Fruit fly (Drosophila melanogaster) whole organism, prepupa: ENCODE data around the gene CG43319.
A peak's percentile ranks its signal among the peaks of the same experiment; 100 is the strongest.

Experiments
- Blimp-1 ChIP-seq: fragments of 200-800 bp; sonication (Bioruptor generic); optimal IDR thresholded peaks from 3 replicates; lab custom pipeline; 2017; ENCODE audit warnings: missing biosample characterization, missing genetic modification characterization, mild to moderate bottlenecking, moderate library complexity, missing genetic modification reagents
- CG10669 ChIP-seq: fragments of 200-800 bp; sonication (Bioruptor generic); optimal IDR thresholded peaks from 3 replicates; lab custom pipeline; 2018; ENCODE audit warnings: missing biosample characterization, mild to moderate bottlenecking, missing genetic modification characterization, moderate library complexity
- CG11294 ChIP-seq: fragments of 200-800 bp; sonication (Bioruptor generic); IDR thresholded peaks from 2 replicates; pipeline ENCODE4 v1.3.6; 2022; ENCODE audit warnings: missing biosample characterization, missing genetic modification characterization
- CG11762 ChIP-seq: fragments of 200-800 bp; sonication (Bioruptor generic); optimal IDR thresholded peaks from 3 replicates; lab custom pipeline; 2016; ENCODE audit warnings: missing biosample characterization, missing genetic modification characterization; ENCODE audit not compliant: insufficient read depth
- CG11902 ChIP-seq: fragments of 200-800 bp; sonication (Bioruptor generic); optimal IDR thresholded peaks from 3 replicates; lab custom pipeline; 2016; ENCODE audit warnings: missing biosample characterization, missing genetic modification characterization
- CG15336 ChIP-seq: fragments of 200-800 bp; sonication (Bioruptor generic); IDR thresholded peaks from 2 replicates; pipeline ENCODE4 v1.3.6; 2022; ENCODE audit warnings: missing biosample characterization, missing genetic modification characterization
- CG1621 ChIP-seq: fragments of 200-800 bp; sonication (Bioruptor generic); optimal IDR thresholded peaks from 3 replicates; lab custom pipeline; 2018; ENCODE audit warnings: missing biosample characterization, mild to moderate bottlenecking, missing genetic modification characterization
- CG31627 ChIP-seq: fragments of 200-800 bp; sonication (Bioruptor generic); optimal IDR thresholded peaks from 3 replicates; lab custom pipeline; 2016; ENCODE audit warnings: missing biosample characterization, missing genetic modification characterization
- CG34406 ChIP-seq: fragments of 200-800 bp; sonication (Bioruptor generic); optimal IDR thresholded peaks from 3 replicates; lab custom pipeline; 2016; ENCODE audit warnings: missing biosample characterization, missing genetic modification characterization
- CG3919 ChIP-seq: fragments of 200-800 bp; sonication (Bioruptor generic); optimal IDR thresholded peaks from 3 replicates; lab custom pipeline; 2016; ENCODE audit warnings: missing biosample characterization, missing genetic modification characterization
- CG4318 ChIP-seq: fragments of 200-800 bp; sonication (Bioruptor generic); optimal IDR thresholded peaks from 3 replicates; lab custom pipeline; 2017; ENCODE audit warnings: missing biosample characterization, mild to moderate bottlenecking, missing genetic modification characterization
- CG6163 ChIP-seq: fragments of 200-800 bp; sonication (Bioruptor generic); IDR thresholded peaks from 3 replicates; pipeline ENCODE4 v1.3.6; 2022; ENCODE audit warnings: missing biosample characterization, missing genetic modification characterization
- CG6792 ChIP-seq: fragments of 200-800 bp; sonication (Bioruptor generic); optimal IDR thresholded peaks from 3 replicates; lab custom pipeline; 2016; ENCODE audit warnings: missing biosample characterization, missing genetic modification characterization
- CG6854 ChIP-seq: fragments of 200-800 bp; sonication (Bioruptor generic); optimal IDR thresholded peaks from 2 replicates; lab custom pipeline; 2017; ENCODE audit warnings: missing biosample characterization, mild to moderate bottlenecking, missing genetic modification characterization
- CG7368 ChIP-seq: fragments of 200-800 bp; sonication (Bioruptor generic); optimal IDR thresholded peaks from 3 replicates; lab custom pipeline; 2016; ENCODE audit warnings: missing biosample characterization, missing genetic modification characterization
- CG8119 ChIP-seq: fragments of 200-800 bp; sonication (Bioruptor generic); IDR thresholded peaks from 3 replicates; pipeline ENCODE4 v1.3.6; 2022; ENCODE audit warnings: missing biosample characterization, missing genetic modification characterization
- CG8319 ChIP-seq: fragments of 200-800 bp; sonication (Bioruptor generic); optimal IDR thresholded peaks from 3 replicates; lab custom pipeline; 2016; ENCODE audit warnings: missing biosample characterization, missing genetic modification characterization
- Eip78C ChIP-seq: fragments of 200-800 bp; sonication (Bioruptor generic); peaks from one replicate; lab custom pipeline; 2016; ENCODE audit warnings: missing biosample characterization, missing genetic modification characterization
- Ets21C ChIP-seq: fragments of 200-800 bp; sonication (Bioruptor generic); optimal IDR thresholded peaks from 3 replicates; lab custom pipeline; 2016; ENCODE audit warnings: missing biosample characterization, missing genetic modification characterization
- Gug ChIP-seq: fragments of 200-800 bp; sonication (Bioruptor generic); IDR thresholded peaks from 2 replicates; pipeline ENCODE4 v1.3.6; 2022; ENCODE audit warnings: missing biosample characterization, missing genetic modification characterization
- Hr38 ChIP-seq: sonication (Bioruptor generic); optimal IDR thresholded peaks from 2 replicates; lab custom pipeline; 2016; ENCODE audit warnings: missing biosample characterization, missing genetic modification characterization
- Hr4 ChIP-seq: fragments of 200-800 bp; sonication (Bioruptor generic); optimal IDR thresholded peaks from 3 replicates; lab custom pipeline; 2016; ENCODE audit warnings: missing biosample characterization, missing genetic modification characterization
- Lpt ChIP-seq: fragments of 200-800 bp; sonication (Bioruptor generic); optimal IDR thresholded peaks from 3 replicates; lab custom pipeline; 2016; ENCODE audit warnings: missing biosample characterization, missing genetic modification characterization
- OdsH ChIP-seq: fragments of 200-800 bp; sonication (Bioruptor generic); optimal IDR thresholded peaks from 3 replicates; lab custom pipeline; 2016; ENCODE audit warnings: missing biosample characterization, missing genetic modification characterization
- Smox ChIP-seq: fragments of 200-800 bp; sonication (Bioruptor generic); optimal IDR thresholded peaks from 3 replicates; lab custom pipeline; 2016; ENCODE audit warnings: missing biosample characterization, missing genetic modification characterization
- Sox102F ChIP-seq: fragments of 200-800 bp; sonication (Bioruptor generic); optimal IDR thresholded peaks from 2 replicates; lab custom pipeline; 2016; ENCODE audit warnings: missing biosample characterization, mild to moderate bottlenecking, missing genetic modification characterization
- Sox14 ChIP-seq: fragments of 200-800 bp; sonication (Bioruptor generic); optimal IDR thresholded peaks from 3 replicates; lab custom pipeline; 2016; ENCODE audit warnings: missing biosample characterization, missing genetic modification characterization
- Sox15 ChIP-seq: fragments of 200-800 bp; sonication (Bioruptor generic); optimal IDR thresholded peaks from 3 replicates; lab custom pipeline; 2016; ENCODE audit warnings: missing biosample characterization, missing genetic modification characterization
- acj6 ChIP-seq: fragments of 200-800 bp; sonication (Bioruptor generic); optimal IDR thresholded peaks from 3 replicates; lab custom pipeline; 2016; ENCODE audit warnings: missing biosample characterization, missing genetic modification characterization
- cyc ChIP-seq: fragments of 200-800 bp; sonication (Bioruptor generic); optimal IDR thresholded peaks from 3 replicates; lab custom pipeline; 2016; ENCODE audit warnings: missing biosample characterization, missing genetic modification characterization
- dac ChIP-seq: fragments of 200-800 bp; sonication (Bioruptor generic); optimal IDR thresholded peaks from 2 replicates; lab custom pipeline; 2017; ENCODE audit warnings: missing biosample characterization, mild to moderate bottlenecking, missing genetic modification characterization
- dsx ChIP-seq: fragments of 200-800 bp; optimal IDR thresholded peaks from 3 replicates; lab custom pipeline; 2019; ENCODE audit warnings: missing biosample characterization, mild to moderate bottlenecking, missing genetic modification characterization, moderate library complexity; ENCODE audit not compliant: poor library complexity, severe bottlenecking
- eg ChIP-seq: fragments of 200-800 bp; sonication (Bioruptor generic); IDR thresholded peaks from 3 replicates; pipeline ENCODE4 v1.3.6; 2022; ENCODE audit warnings: missing biosample characterization, missing genetic modification characterization
- esn ChIP-seq: fragments of 200-800 bp; sonication (Bioruptor generic); optimal IDR thresholded peaks from 2 replicates; lab custom pipeline; 2016; ENCODE audit warnings: missing biosample characterization, mild to moderate bottlenecking, missing genetic modification characterization, moderate library complexity
- fd85E ChIP-seq: fragments of 200-800 bp; sonication (Bioruptor generic); optimal IDR thresholded peaks from 3 replicates; lab custom pipeline; 2016; ENCODE audit warnings: missing biosample characterization, missing genetic modification characterization
- fkh ChIP-seq: fragments of 200-800 bp; sonication (Bioruptor generic); optimal IDR thresholded peaks from 3 replicates; lab custom pipeline; 2017; ENCODE audit warnings: missing biosample characterization, mild to moderate bottlenecking, missing genetic modification characterization, moderate library complexity
- net ChIP-seq: fragments of 200-800 bp; sonication (Bioruptor generic); optimal IDR thresholded peaks from 3 replicates; lab custom pipeline; 2016; ENCODE audit warnings: missing biosample characterization, missing genetic modification characterization
- pdm3 ChIP-seq: fragments of 200-800 bp; sonication (Bioruptor generic); optimal IDR thresholded peaks from 3 replicates; lab custom pipeline; 2016; ENCODE audit warnings: missing biosample characterization, missing genetic modification characterization
- ss ChIP-seq, 2 experiments: fragments of 200-800 bp; sonication (Bioruptor generic); optimal IDR thresholded peaks; 2 replicates in 1 of 2; 3 replicates in 1 of 2; lab custom pipeline; 2017 to 2018; ENCODE audit warnings: mild to moderate bottlenecking in 2 of 2, missing biosample characterization in 2 of 2, missing genetic modification characterization in 2 of 2, moderate library complexity in 1 of 2
- svp ChIP-seq: fragments of 200-800 bp; sonication (Bioruptor generic); peaks from one replicate; lab custom pipeline; 2016; ENCODE audit warnings: missing biosample characterization, missing genetic modification characterization
- topi ChIP-seq: fragments of 200-800 bp; sonication (Bioruptor generic); optimal IDR thresholded peaks from 3 replicates; lab custom pipeline; 2016; ENCODE audit warnings: missing biosample characterization, missing genetic modification characterization
- vri ChIP-seq: fragments of 200-800 bp; sonication (Bioruptor generic); optimal IDR thresholded peaks from 3 replicates; lab custom pipeline; 2016; ENCODE audit warnings: missing biosample characterization, mild to moderate bottlenecking, missing genetic modification characterization

Gene CG43319

DNA sequence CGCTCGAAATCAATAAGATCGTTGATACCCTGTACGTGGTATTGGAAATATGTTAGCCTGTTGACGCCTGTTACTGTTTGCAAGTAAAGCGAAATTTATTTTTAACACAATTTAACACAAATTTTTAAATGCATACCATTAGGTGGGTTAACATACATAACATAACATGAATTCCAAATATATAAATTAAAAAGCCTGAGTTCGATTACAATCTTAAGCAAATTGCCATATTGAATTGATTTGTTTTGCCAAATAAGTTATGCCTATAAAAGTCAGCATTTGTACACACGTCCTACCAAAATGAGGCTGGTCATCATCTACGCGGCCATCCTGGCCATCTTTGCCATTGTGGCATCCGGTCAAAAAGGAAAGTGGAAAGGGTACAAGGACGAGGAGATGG is at the start of gene CG43319:
CG43319 (plus strand) TSS at position 301 of the 400 bp plus-strand sequence.
- no peak for TF ChIP-seq CG11294 (GFP tag; lab: Robert Waterston, UW)
- TF ChIP-seq Eip78C, result peak; percentile 32
- TF ChIP-seq, all 60 proteins: peak for 1

DNA sequence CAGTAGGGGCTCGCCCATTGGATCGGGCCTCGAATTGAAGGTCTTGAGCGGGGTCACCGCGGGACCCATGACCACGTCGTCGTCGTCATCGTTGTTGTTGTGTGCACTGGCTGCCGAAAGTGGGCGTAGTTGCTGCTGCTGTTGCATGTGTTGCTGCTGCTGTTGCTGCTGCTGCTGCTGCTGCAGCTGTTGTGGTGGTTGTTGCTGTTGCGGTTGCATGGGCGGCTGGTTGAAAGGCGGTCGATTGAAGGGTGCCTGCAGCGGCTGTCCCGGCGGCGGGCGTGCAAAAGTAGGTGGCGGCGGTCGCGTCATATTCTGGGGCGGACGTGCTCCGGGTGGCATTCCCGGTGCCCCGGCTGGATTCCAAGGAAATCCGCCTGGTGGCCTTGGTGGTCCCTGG is 46.3 kb upstream of the CG43319 start:
- TF ChIP-seq Hr38 (GFP tag; lab: Kevin White, UChicago), result no peak
- TF ChIP-seq pdm3, result no peak
- TF ChIP-seq eg, result no peak
- no peak for TF ChIP-seq acj6 (GFP tag; lab: Kevin White, UChicago)
- TF ChIP-seq Blimp-1, result no peak
- no peak for TF ChIP-seq CG4318 (GFP tag; lab: Kevin White, UChicago)

DNA sequence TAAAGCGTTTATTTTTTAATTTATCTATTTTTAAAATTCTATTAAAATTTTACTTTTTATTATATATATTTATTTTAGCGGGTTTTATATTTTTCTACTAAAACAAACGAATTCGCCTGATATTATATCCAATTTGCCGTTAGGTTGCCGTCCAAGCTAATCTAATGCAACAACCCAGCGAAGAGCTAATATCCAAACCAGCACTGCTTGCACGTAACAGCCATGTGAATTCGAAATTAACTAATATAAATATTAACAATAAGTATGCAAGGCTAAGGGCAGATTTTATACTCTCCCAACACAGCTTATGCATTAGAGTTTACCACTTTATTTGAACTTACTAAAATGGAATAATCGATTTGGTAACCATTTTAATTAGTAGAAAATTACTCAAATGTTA is 42.4 kb upstream of the CG43319 start:
- TF ChIP-seq OdsH (GFP tag; lab: Kevin White, UChicago) (no peak), vri (GFP tag; lab: Kevin White, UChicago) (no peak), CG31627 (GFP tag; lab: Kevin White, UChicago) (no peak)

DNA sequence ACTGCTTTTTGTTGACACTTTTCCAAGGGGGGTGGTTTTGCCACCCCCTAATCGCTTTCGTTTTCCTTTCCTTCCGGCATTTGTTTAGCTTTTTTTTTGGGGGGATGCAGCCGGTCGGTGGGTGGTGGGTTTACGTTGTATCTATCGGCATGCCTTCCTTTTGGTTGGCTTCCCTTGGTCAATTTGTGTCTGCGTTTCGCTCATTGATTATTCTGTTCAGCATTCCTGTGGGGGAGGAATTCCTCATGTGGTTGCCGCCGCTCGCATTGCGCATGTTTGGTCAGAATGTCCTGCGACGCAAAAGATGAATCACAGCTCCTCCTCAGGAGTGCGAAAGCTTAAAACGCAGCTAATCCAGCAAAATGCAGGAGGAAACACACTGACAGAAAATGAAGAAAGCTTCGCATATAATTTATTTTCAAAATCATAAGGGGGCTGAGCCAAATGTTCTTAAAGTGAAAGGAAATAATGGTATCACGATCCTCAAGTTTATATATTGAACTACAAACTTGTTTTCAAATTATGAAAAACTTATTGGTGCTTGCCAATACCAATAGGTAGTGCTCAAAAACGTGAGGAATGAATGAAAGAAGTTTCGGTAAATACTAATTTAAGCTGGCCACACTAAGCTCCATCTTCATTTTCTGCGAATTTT is 41.8 kb upstream of the CG43319 start, which contains the start of gene RpS10a:
RpS10a (plus strand) TSS at position 605 of the 655 bp plus-strand sequence.
- TF ChIP-seq Eip78C, result peak; percentile 56
- 0 out of 3 replicates have a peak, but pooled peaks have one; percentile 14 for TF ChIP-seq CG6163 (GFP tag; lab: Robert Waterston, UW)
- no peak for TF ChIP-seq Hr38 (GFP tag; lab: Kevin White, UChicago)

DNA sequence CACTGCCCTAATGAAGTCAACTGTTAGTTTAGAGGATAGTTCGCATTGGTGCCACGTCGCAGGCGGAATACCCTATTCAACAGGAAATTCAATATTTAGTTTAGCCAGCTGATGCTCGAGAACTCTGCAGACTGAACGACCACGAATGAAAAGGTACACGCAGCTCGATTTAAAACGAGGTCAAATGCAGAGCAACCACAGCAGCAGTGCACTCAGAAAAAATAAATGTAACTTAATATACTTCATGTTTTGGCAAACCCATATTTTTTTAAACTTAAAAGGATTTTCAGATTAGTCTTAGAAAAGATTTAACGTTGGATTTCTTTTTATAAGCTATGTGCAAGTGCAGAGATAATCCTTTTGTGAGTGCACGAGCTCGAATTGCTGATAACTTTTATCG is 39.0 kb upstream of the CG43319 start:
- no peak for TF ChIP-seq CG1621 (tag; lab: Kevin White, UChicago)
- peak; percentile 10 for TF ChIP-seq dac
- TF ChIP-seq fd85E (GFP tag; lab: Kevin White, UChicago), result no peak
- TF ChIP-seq CG10669 (GFP tag; lab: Kevin White, UChicago), result peak; percentile 34
- peak; percentile 2 for TF ChIP-seq Smox (GFP tag; lab: Kevin White, UChicago)
- no peak for TF ChIP-seq vri (GFP tag; lab: Kevin White, UChicago)
- TF ChIP-seq CG11294 (GFP tag; lab: Robert Waterston, UW), result no peak; the same call in 1 of the 2 replicates
- TF ChIP-seq CG11902 (GFP tag; lab: Kevin White, UChicago), result no peak
- TF ChIP-seq svp, result peak; percentile 62
- TF ChIP-seq Sox15 (GFP tag; lab: Kevin White, UChicago), result no peak
- peak; percentile 35; the same call in 1 of the 3 replicates for TF ChIP-seq CG8119 (GFP tag; lab: Robert Waterston, UW)
- no peak for TF ChIP-seq CG31627 (GFP tag; lab: Kevin White, UChicago)
- no peak for TF ChIP-seq Gug
- no peak for TF ChIP-seq CG6854 (GFP tag; lab: Kevin White, UChicago)
- TF ChIP-seq pdm3, result peak; percentile 35
- TF ChIP-seq CG15336, result peak; percentile 64
- no peak for TF ChIP-seq dsx (GFP tag; lab: Kevin White, UChicago)
- no peak for TF ChIP-seq Sox14
- TF ChIP-seq Ets21C (GFP tag; lab: Kevin White, UChicago), result no peak
- TF ChIP-seq acj6 (GFP tag; lab: Kevin White, UChicago), result peak; percentile 16
- no peak for TF ChIP-seq topi
- no peak for TF ChIP-seq CG7368 (GFP tag; lab: Kevin White, UChicago)
- no peak for TF ChIP-seq CG6792 (GFP tag; lab: Kevin White, UChicago)
- TF ChIP-seq CG3919 (GFP tag; lab: Kevin White, UChicago), result peak; percentile 26
- peak; percentile 69 for TF ChIP-seq Eip78C
- no peak for TF ChIP-seq esn (GFP tag; lab: Kevin White, UChicago)
- TF ChIP-seq CG11762 (GFP tag; lab: Kevin White, UChicago), result peak; percentile 11
- no peak for TF ChIP-seq Hr38 (GFP tag; lab: Kevin White, UChicago)
- TF ChIP-seq Sox102F (GFP tag; lab: Kevin White, UChicago), result no peak
- no peak for TF ChIP-seq fkh (GFP tag; lab: Kevin White, UChicago)
- peak; percentile 1 for TF ChIP-seq Lpt (GFP tag; lab: Kevin White, UChicago)
- no peak for TF ChIP-seq CG34406 (GFP tag; lab: Kevin White, UChicago)
- peak; percentile 69; the same call in 2 of the 3 replicates for TF ChIP-seq eg
- TF ChIP-seq CG8319 (GFP tag; lab: Kevin White, UChicago), result no peak
- TF ChIP-seq cyc, result no peak
- TF ChIP-seq net (GFP tag; lab: Kevin White, UChicago), result no peak
- TF ChIP-seq Hr4 (GFP tag; lab: Kevin White, UChicago), result peak; percentile 37
- TF ChIP-seq ss (GFP tag; optimal IDR thresholded peaks at IDR 0.05; lab: Kevin White, UChicago), result no peak
- peak; percentile 46 for TF ChIP-seq OdsH (GFP tag; lab: Kevin White, UChicago)
